Worm (Caenorhabditis elegans) whole organism, L2 larva: Measurements from ENCODE around the gene msp-10.

Source experiments
- ZK546.5 ChIP-seq: sonication (generic microtip); optimal IDR thresholded peaks from 2 replicates; lab custom pipeline; 2017; ENCODE audit warnings: missing biosample characterization, missing genetic modification characterization
- aly-2 ChIP-seq: fragments of 150-350 bp; optimal IDR thresholded peaks from 2 replicates; lab custom pipeline; 2014; ENCODE audit warnings: missing biosample characterization, missing genetic modification characterization
- blmp-1 ChIP-seq: sonication (generic microtip); optimal IDR thresholded peaks from 2 replicates; lab custom pipeline; 2017; ENCODE audit warnings: missing genetic modification characterization, mild to moderate bottlenecking, missing compliant biosample characterization, antibody characterized with exemption, moderate library complexity; ENCODE audit not compliant: insufficient read depth
- ceh-82 ChIP-seq: fragments of 150-350 bp; optimal IDR thresholded peaks from 2 replicates; lab custom pipeline; 2014; ENCODE audit warnings: missing biosample characterization, missing genetic modification characterization
- egl-27 ChIP-seq: sonication (generic microtip); optimal IDR thresholded peaks from 3 replicates; lab custom pipeline; 2017; ENCODE audit warnings: missing biosample characterization, missing genetic modification reagents, missing genetic modification characterization
- nhr-23 ChIP-seq: fragments of 150-350 bp; optimal IDR thresholded peaks from 2 replicates; lab custom pipeline; 2014; ENCODE audit warnings: missing biosample characterization, missing genetic modification reagents, missing genetic modification characterization
- snpc-4 ChIP-seq: fragments of 150-350 bp; optimal IDR thresholded peaks from 2 replicates; lab custom pipeline; 2014; ENCODE audit warnings: missing biosample characterization, missing genetic modification characterization
- ztf-4 ChIP-seq: fragments of 150-350 bp; optimal IDR thresholded peaks from 2 replicates; lab custom pipeline; 2014; ENCODE audit warnings: missing biosample characterization, missing genetic modification characterization

ce11 chrIV:9873837-9874236, 36.4 kb downstream of the msp-10 start:
- TF ChIP-seq aly-2 (tag; lab: Kevin White, UChicago): no peak
- TF ChIP-seq ztf-4 (tag; lab: Kevin White, UChicago): no peak
- no peak for TF ChIP-seq nhr-23
- no peak for TF ChIP-seq ZK546.5 (tag; lab: Kevin White, UChicago)
- peak; percentile 53 for TF ChIP-seq egl-27 (tag; lab: Kevin White, UChicago)
- peak; percentile 14 for TF ChIP-seq blmp-1 (tag; lab: Kevin White, UChicago)
- TF ChIP-seq snpc-4 (tag; lab: Kevin White, UChicago): no peak
- TF ChIP-seq ceh-82: no peak
